Fruit fly (Drosophila melanogaster) whole organism, embryonic: ENCODE results near the gene RpL7A.

Experiments used
- Atf-2 ChIP-seq: fragments of 200-800 bp; sonication (Bioruptor generic); optimal IDR thresholded peaks from 2 replicates; lab custom pipeline; 2016; ENCODE audit warnings: missing biosample characterization, missing genetic modification characterization
- Blimp-1 ChIP-seq: fragments of 200-800 bp; sonication (Bioruptor generic); optimal IDR thresholded peaks from 3 replicates; lab custom pipeline; 2018; ENCODE audit warnings: missing biosample characterization, missing genetic modification characterization, mild to moderate bottlenecking, moderate library complexity, missing genetic modification reagents
- C15 ChIP-seq: fragments of 200-800 bp; sonication (Bioruptor generic); IDR thresholded peaks from 3 replicates; pipeline ENCODE4 v1.3.6; 2022; ENCODE audit warnings: missing biosample characterization, missing genetic modification characterization
- CG1024 ChIP-seq: fragments of 200-800 bp; sonication (Bioruptor generic); IDR thresholded peaks from 2 replicates; pipeline ENCODE4 v1.3.6; 2022; ENCODE audit warnings: missing biosample characterization, missing genetic modification characterization
- CG10321 ChIP-seq: fragments of 200-800 bp; sonication (Bioruptor generic); IDR thresholded peaks from 2 replicates; pipeline ENCODE4 v1.3.6; 2022; ENCODE audit warnings: missing biosample characterization, missing genetic modification characterization
- CG11085 ChIP-seq: fragments of 200-800 bp; sonication (Bioruptor generic); IDR thresholded peaks from 2 replicates; pipeline ENCODE4 v1.3.6; 2022; ENCODE audit warnings: missing biosample characterization, missing genetic modification characterization
- CG12104 ChIP-seq: fragments of 200-800 bp; sonication (Bioruptor generic); optimal IDR thresholded peaks from 3 replicates; lab custom pipeline; 2016; ENCODE audit warnings: missing biosample characterization, missing genetic modification characterization
- CG12219 ChIP-seq: fragments of 200-800 bp; sonication (Bioruptor generic); optimal IDR thresholded peaks from 3 replicates; lab custom pipeline; 2018; ENCODE audit warnings: missing biosample characterization, mild to moderate bottlenecking, missing genetic modification characterization
- CG12391 ChIP-seq: fragments of 200-800 bp; sonication (Bioruptor generic); optimal IDR thresholded peaks from 3 replicates; lab custom pipeline; 2018; ENCODE audit warnings: missing biosample characterization, mild to moderate bottlenecking, missing genetic modification characterization, moderate library complexity
- CG12659 ChIP-seq: fragments of 200-800 bp; sonication (Bioruptor generic); optimal IDR thresholded peaks from 3 replicates; lab custom pipeline; 2017; ENCODE audit warnings: mild to moderate bottlenecking, missing biosample characterization, missing genetic modification reagents, missing genetic modification characterization
- CG13424 ChIP-seq: fragments of 200-800 bp; sonication (Bioruptor generic); optimal IDR thresholded peaks from 2 replicates; lab custom pipeline; 2019; ENCODE audit warnings: missing biosample characterization, mild to moderate bottlenecking, missing genetic modification characterization, moderate library complexity
- CG14667 ChIP-seq: fragments of 200-800 bp; sonication (Bioruptor generic); IDR thresholded peaks from 2 replicates; pipeline ENCODE4 v1.3.6; 2022; ENCODE audit warnings: missing biosample characterization, missing genetic modification characterization
- CG15696 ChIP-seq: fragments of 200-800 bp; sonication (Bioruptor generic); optimal IDR thresholded peaks from 2 replicates; lab custom pipeline; 2019; ENCODE audit warnings: missing biosample characterization, mild to moderate bottlenecking, missing genetic modification characterization, moderate library complexity
- CG18476 ChIP-seq: fragments of 200-800 bp; sonication (Bioruptor generic); optimal IDR thresholded peaks from 2 replicates; lab custom pipeline; 2016; ENCODE audit warnings: missing biosample characterization, mild to moderate bottlenecking, missing genetic modification characterization
- CG2875 ChIP-seq: fragments of 200-800 bp; sonication (Bioruptor generic); optimal IDR thresholded peaks from 2 replicates; lab custom pipeline; 2017; ENCODE audit warnings: missing biosample characterization, mild to moderate bottlenecking, missing genetic modification characterization, missing genetic modification reagents
- CG31388 ChIP-seq: fragments of 200-800 bp; sonication (Bioruptor generic); optimal IDR thresholded peaks from 2 replicates; lab custom pipeline; 2016; ENCODE audit warnings: missing biosample characterization, missing genetic modification characterization
- CG32767 ChIP-seq: fragments of 200-800 bp; sonication (Bioruptor generic); IDR thresholded peaks from 2 replicates; pipeline ENCODE4 v1.3.6; 2022; ENCODE audit warnings: missing biosample characterization, missing genetic modification characterization
- CG34376 ChIP-seq: fragments of 200-800 bp; sonication (Bioruptor generic); optimal IDR thresholded peaks from 2 replicates; lab custom pipeline; 2018; ENCODE audit warnings: missing biosample characterization, mild to moderate bottlenecking, missing genetic modification characterization
- CG3995 ChIP-seq: fragments of 200-800 bp; sonication (Bioruptor generic); optimal IDR thresholded peaks from 3 replicates; lab custom pipeline; 2016; ENCODE audit warnings: missing biosample characterization, missing genetic modification characterization
- CG42726 ChIP-seq: fragments of 200-800 bp; sonication (Bioruptor generic); IDR thresholded peaks from 2 replicates; pipeline ENCODE4 v1.3.6; 2022; ENCODE audit warnings: missing biosample characterization, missing genetic modification characterization; ENCODE audit not compliant: partially characterized antibody
- CG4424 ChIP-seq: fragments of 200-800 bp; sonication (Bioruptor generic); optimal IDR thresholded peaks from 3 replicates; lab custom pipeline; 2016; ENCODE audit warnings: missing biosample characterization, missing genetic modification characterization
- CG4617 ChIP-seq: fragments of 200-800 bp; sonication (Bioruptor generic); optimal IDR thresholded peaks from 3 replicates; lab custom pipeline; 2016; ENCODE audit warnings: missing biosample characterization, missing genetic modification characterization, borderline replicate concordance
- CG5953 ChIP-seq: fragments of 200-800 bp; sonication (Bioruptor generic); IDR thresholded peaks from 2 replicates; pipeline ENCODE4 v1.3.6; 2022; ENCODE audit warnings: missing biosample characterization, missing genetic modification characterization
- CG7987 ChIP-seq: fragments of 200-800 bp; sonication (Bioruptor generic); optimal IDR thresholded peaks from 2 replicates; lab custom pipeline; 2018; ENCODE audit warnings: missing biosample characterization, mild to moderate bottlenecking, missing genetic modification characterization, moderate library complexity
- CG8359 ChIP-seq: fragments of 200-800 bp; sonication (Bioruptor generic); optimal IDR thresholded peaks from 2 replicates; lab custom pipeline; 2017; ENCODE audit warnings: missing biosample characterization, mild to moderate bottlenecking, missing genetic modification characterization, borderline replicate concordance
- CG8478 ChIP-seq: fragments of >200 bp; optimal IDR thresholded peaks from 2 replicates; lab custom pipeline; 2018
- D ChIP-seq, 2 experiments: fragments of 200-800 bp in 1 of 2; fragments of >200 bp in 1 of 2; sonication (Bioruptor generic) in 1 of 2; optimal IDR thresholded peaks; 2 replicates in 1 of 2; 3 replicates in 1 of 2; lab custom pipeline; 2017; ENCODE audit warnings: mild to moderate bottlenecking in 1 of 2, missing biosample characterization in 1 of 2, missing genetic modification characterization in 1 of 2, missing genetic modification reagents in 1 of 2
- Dek ChIP-seq: fragments of 200-800 bp; sonication (Bioruptor generic); optimal IDR thresholded peaks from 3 replicates; lab custom pipeline; 2019; ENCODE audit warnings: missing biosample characterization, mild to moderate bottlenecking, missing genetic modification characterization, moderate library complexity
- HLH54F ChIP-seq: fragments of 200-800 bp; sonication (Bioruptor generic); optimal IDR thresholded peaks from 3 replicates; lab custom pipeline; 2016; ENCODE audit warnings: missing biosample characterization, missing genetic modification characterization
- Med ChIP-seq: fragments of 200-800 bp; sonication (Bioruptor generic); peaks from one replicate; lab custom pipeline; 2016; ENCODE audit warnings: missing biosample characterization, missing genetic modification characterization, mild to moderate bottlenecking, inconsistent platforms, moderate library complexity
- Rx ChIP-seq: fragments of 200-800 bp; sonication (Bioruptor generic); IDR thresholded peaks from 2 replicates; pipeline ENCODE4 v1.3.6; 2022; ENCODE audit warnings: missing biosample characterization, missing genetic modification characterization
- Sin3A ChIP-seq: fragments of >200 bp; optimal IDR thresholded peaks from 2 replicates; lab custom pipeline; 2018
- YL-1 ChIP-seq: fragments of 200-800 bp; sonication (Bioruptor generic); optimal IDR thresholded peaks from 3 replicates; lab custom pipeline; 2017; ENCODE audit warnings: missing biosample characterization, mild to moderate bottlenecking, missing genetic modification characterization
- ara ChIP-seq: fragments of 200-800 bp; sonication (Bioruptor generic); IDR thresholded peaks from 2 replicates; pipeline ENCODE4 v1.3.6; 2022; ENCODE audit warnings: missing biosample characterization, missing genetic modification characterization
- chinmo ChIP-seq: fragments of 200-800 bp; sonication (Bioruptor generic); IDR thresholded peaks from 4 replicates; pipeline ENCODE4 v1.3.6; 2022; ENCODE audit warnings: missing biosample characterization, missing genetic modification characterization; ENCODE audit not compliant: partially characterized antibody
- chn ChIP-seq: fragments of 200-800 bp; sonication (Bioruptor generic); optimal IDR thresholded peaks from 2 replicates; lab custom pipeline; 2016; ENCODE audit warnings: missing biosample characterization, missing genetic modification characterization
- ewg ChIP-seq: fragments of 200-800 bp; sonication (Bioruptor generic); optimal IDR thresholded peaks from 3 replicates; lab custom pipeline; 2017; ENCODE audit warnings: mild to moderate bottlenecking, missing biosample characterization, missing genetic modification reagents, missing genetic modification characterization
- gsb-n ChIP-seq: fragments of 200-800 bp; sonication (Bioruptor generic); optimal IDR thresholded peaks from 3 replicates; lab custom pipeline; 2018; ENCODE audit warnings: missing biosample characterization, mild to moderate bottlenecking, missing genetic modification characterization
- her ChIP-seq: fragments of 200-800 bp; sonication (Bioruptor generic); optimal IDR thresholded peaks from 2 replicates; lab custom pipeline; 2016; ENCODE audit warnings: missing biosample characterization, missing genetic modification characterization
- kah ChIP-seq: fragments of 200-800 bp; sonication (Bioruptor generic); optimal IDR thresholded peaks from 2 replicates; lab custom pipeline; 2018; ENCODE audit warnings: missing biosample characterization, mild to moderate bottlenecking, missing genetic modification characterization
- klu ChIP-seq: fragments of 200-800 bp; sonication (Bioruptor generic); IDR thresholded peaks from 2 replicates; pipeline ENCODE4 v1.3.6; 2022; ENCODE audit warnings: missing biosample characterization, missing genetic modification characterization
- lola ChIP-seq, 3 experiments: fragments of >200 bp in 2 of 3; fragments of 200-800 bp in 1 of 3; sonication (Bioruptor generic) in 1 of 3; optimal IDR thresholded peaks; 2 replicates each; lab custom pipeline; 2017 to 2019; ENCODE audit warnings: missing biosample characterization in 3 of 3, missing genetic modification characterization in 3 of 3, mild to moderate bottlenecking in 1 of 3, moderate library complexity in 1 of 3
- mld ChIP-seq: fragments of 200-800 bp; sonication (Bioruptor generic); IDR thresholded peaks from 3 replicates; pipeline ENCODE4 v1.3.6; 2022; ENCODE audit warnings: missing biosample characterization, missing genetic modification characterization; ENCODE audit not compliant: partially characterized antibody
- pan ChIP-seq, 4 experiments: fragments of >200 bp in 3 of 4; fragments of 200-800 bp in 1 of 4; sonication (Bioruptor generic) in 1 of 4; optimal IDR thresholded peaks in 3 of 4; IDR thresholded peaks in 1 of 4; 2 replicates each; pipeline versions ENCODE4 v1.3.6 to Lab custom; 2017 to 2022; ENCODE audit warnings: missing biosample characterization in 2 of 4, missing genetic modification characterization in 2 of 4, mixed read lengths in 1 of 4
- pros ChIP-seq: fragments of 200-800 bp; sonication (Bioruptor generic); optimal IDR thresholded peaks from 3 replicates; lab custom pipeline; 2019; ENCODE audit warnings: missing biosample characterization, mild to moderate bottlenecking, missing genetic modification characterization, moderate library complexity
- schlank ChIP-seq: fragments of 200-800 bp; sonication (Bioruptor generic); optimal IDR thresholded peaks from 2 replicates; lab custom pipeline; 2018; ENCODE audit warnings: missing biosample characterization, mild to moderate bottlenecking, missing genetic modification characterization
- sens-2 ChIP-seq: fragments of 200-800 bp; sonication (Bioruptor generic); IDR thresholded peaks from 2 replicates; pipeline ENCODE4 v1.3.6; 2022; ENCODE audit warnings: missing biosample characterization, missing genetic modification characterization
- slbo ChIP-seq: fragments of 200-800 bp; sonication (Bioruptor generic); IDR thresholded peaks from 2 replicates; pipeline ENCODE4 v1.3.6; 2022; ENCODE audit warnings: missing biosample characterization, missing genetic modification characterization
- slou ChIP-seq: fragments of 200-800 bp; sonication (Bioruptor generic); optimal IDR thresholded peaks from 3 replicates; lab custom pipeline; 2016; ENCODE audit warnings: missing biosample characterization, missing genetic modification characterization
- stc ChIP-seq: fragments of 200-800 bp; sonication (Bioruptor generic); IDR thresholded peaks from 2 replicates; pipeline ENCODE4 v1.3.6; 2022; ENCODE audit warnings: missing biosample characterization, missing genetic modification characterization

Gene RpL7A

DNA sequence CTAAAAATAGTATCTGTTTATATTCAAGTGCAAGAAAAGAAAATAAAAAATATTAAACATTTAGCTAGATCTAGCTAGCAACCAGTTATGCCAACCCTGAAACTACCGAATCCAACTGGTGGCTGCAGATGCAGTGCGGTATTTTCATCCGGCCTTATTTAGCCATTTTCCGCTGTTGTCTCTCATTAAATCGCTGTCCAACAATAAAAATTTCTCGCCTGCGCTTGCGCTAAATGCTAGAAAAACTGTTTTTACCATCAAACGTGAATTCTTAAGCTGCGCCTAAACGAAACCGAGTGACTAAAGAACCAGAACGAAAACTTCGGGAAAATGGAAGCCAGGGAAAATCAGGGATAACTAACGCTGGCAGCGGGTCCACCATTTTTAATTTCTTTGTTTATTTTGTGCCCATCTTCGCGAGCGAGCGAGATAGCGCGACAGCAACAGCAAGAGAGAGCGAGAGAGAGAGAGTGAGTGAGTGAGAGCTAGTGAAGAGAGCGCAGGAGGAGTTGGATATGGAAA lies 749 bp upstream of the RpL7A start, which contains the start of gene dx (continued):
- TF ChIP-seq CG18476 (GFP tag; lab: Kevin White, UChicago) (no peak), klu (no peak), ara (no peak), CG42726 (GFP tag; lab: Robert Waterston, UW) (no peak; the same call in 1 of the 2 replicates), CG12391 (tag; lab: Kevin White, UChicago) (no peak), CG32767 (GFP tag; lab: Robert Waterston, UW) (no peak), pros (no peak), CG14667 (GFP tag; lab: Robert Waterston, UW) (no peak), kah (GFP tag; lab: Kevin White, UChicago) (peak; percentile 72), CG8478 (no peak), CG2875 (GFP tag; lab: Kevin White, UChicago) (no peak), CG11085 (GFP tag; lab: Robert Waterston, UW) (no peak), CG4617 (peak; percentile 25), Sin3A (lab: Kevin White, UChicago) (peak; percentile 33), ewg (GFP tag; lab: Kevin White, UChicago) (peak; percentile 33), CG12104 (GFP tag; lab: Kevin White, UChicago) (no peak), Rx (GFP tag; lab: Robert Waterston, UW) (no peak), CG15696 (tag; lab: Kevin White, UChicago) (no peak), CG4424 (GFP tag; lab: Kevin White, UChicago) (no peak), sens-2 (GFP tag; lab: Robert Waterston, UW) (no peak), CG12219 (GFP tag; lab: Kevin White, UChicago) (no peak), D (optimal IDR thresholded peaks at IDR 0.05; lab: Kevin White, UChicago) (no peak), D (GFP tag; optimal IDR thresholded peaks at IDR 0.05; lab: Kevin White, UChicago) (no peak), Atf-2 (GFP tag; lab: Kevin White, UChicago) (no peak), Dek (tag; lab: Kevin White, UChicago) (no peak), CG3995 (GFP tag; lab: Kevin White, UChicago) (no peak), CG31388 (no peak), stc (GFP tag; lab: Robert Waterston, UW) (no peak), HLH54F (no peak), C15 (GFP tag; lab: Robert Waterston, UW) (no peak), gsb-n (tag; lab: Kevin White, UChicago) (no peak), CG34376 (GFP tag; lab: Kevin White, UChicago) (peak; percentile 32), chinmo (GFP tag; lab: Robert Waterston, UW) (0 out of 4 replicates have a peak, but pooled peaks have one; percentile 35), CG1024 (GFP tag; lab: Robert Waterston, UW) (no peak), slou (GFP tag; lab: Kevin White, UChicago) (no peak), CG7987 (no peak), Med (GFP tag; lab: Kevin White, UChicago) (no peak), pan (optimal IDR thresholded peaks at IDR 0.05; lab: Kevin White, UChicago) (no peak), pan (GFP tag; optimal IDR thresholded peaks at IDR 0.05 in 1 of 2, IDR thresholded peaks at IDR 0.05 in 1 of 2) (peak in 1 of 2 experiments; percentile 27), CG8359 (GFP tag; lab: Kevin White, UChicago) (no peak), CG10321 (GFP tag; lab: Robert Waterston, UW) (peak; percentile 67), schlank (no peak), slbo (GFP tag; lab: Robert Waterston, UW) (0 out of 2 replicates have a peak, but pooled peaks have one; percentile 39), her (GFP tag; lab: Kevin White, UChicago) (peak; percentile 52), lola (GFP tag; optimal IDR thresholded peaks at IDR 0.05; lab: Kevin White, UChicago) (no peak), CG13424 (tag; lab: Kevin White, UChicago) (peak; percentile 15), CG5953 (GFP tag; lab: Robert Waterston, UW) (no peak), mld (GFP tag; lab: Robert Waterston, UW) (no peak), YL-1 (GFP tag; lab: Kevin White, UChicago) (peak; percentile 79), Blimp-1 (no peak), chn (GFP tag; lab: Kevin White, UChicago) (no peak), CG12659 (GFP tag; lab: Kevin White, UChicago) (peak; percentile 45)
